Worm (Caenorhabditis elegans) whole organism, mixed stage, embryonic: ENCODE data around the gene C50C3.1.

ENCODE experiments used
- M03D4.4 ChIP-seq: sonication (generic microtip); optimal IDR thresholded peaks from 2 replicates; lab custom pipeline; 2017; ENCODE audit warnings: mild to moderate bottlenecking, missing genetic modification characterization, missing compliant biosample characterization
- bed-3 ChIP-seq: fragments of 200-800 bp; sonication (Bioruptor generic); optimal IDR thresholded peaks from 3 replicates; lab custom pipeline; 2018; ENCODE audit warnings: mild to moderate bottlenecking, missing genetic modification characterization, moderate library complexity, missing compliant biosample characterization
- blmp-1 ChIP-seq: fragments of 150-350 bp; optimal IDR thresholded peaks from 2 replicates; lab custom pipeline; 2014; ENCODE audit warnings: missing biosample characterization, missing genetic modification characterization
- ceh-39 ChIP-seq: fragments of 150-350 bp; optimal IDR thresholded peaks from 2 replicates; lab custom pipeline; 2014; ENCODE audit warnings: missing biosample characterization, missing genetic modification characterization
- ceh-43 ChIP-seq: fragments of 200-800 bp; sonication (Bioruptor generic); optimal IDR thresholded peaks from 2 replicates; lab custom pipeline; 2018; ENCODE audit warnings: mild to moderate bottlenecking, missing genetic modification characterization, moderate library complexity, missing compliant biosample characterization
- ceh-83 ChIP-seq: fragments of 200-800 bp; sonication (Bioruptor generic); optimal IDR thresholded peaks from 2 replicates; lab custom pipeline; 2018; ENCODE audit warnings: mild to moderate bottlenecking, missing genetic modification characterization, missing compliant biosample characterization
- ces-1 ChIP-seq: fragments of 150-350 bp; optimal IDR thresholded peaks from 2 replicates; lab custom pipeline; 2014; ENCODE audit warnings: missing biosample characterization, missing genetic modification reagents, missing genetic modification characterization
- cnd-1 ChIP-seq: fragments of 200-800 bp; sonication (Bioruptor generic); optimal IDR thresholded peaks from 2 replicates; lab custom pipeline; 2018; ENCODE audit warnings: mild to moderate bottlenecking, missing genetic modification characterization, missing compliant biosample characterization
- drap-1 ChIP-seq: fragments of 200-800 bp; sonication (Bioruptor generic); optimal IDR thresholded peaks from 3 replicates; lab custom pipeline; 2018; ENCODE audit warnings: mild to moderate bottlenecking, missing genetic modification characterization, missing compliant biosample characterization
- elt-1 ChIP-seq: sonication (generic microtip); optimal IDR thresholded peaks from 2 replicates; lab custom pipeline; 2017; ENCODE audit warnings: missing genetic modification characterization, mild to moderate bottlenecking, missing compliant biosample characterization, antibody characterized with exemption, moderate library complexity, borderline replicate concordance; ENCODE audit not compliant: insufficient read depth
- elt-3 ChIP-seq: fragments of 150-350 bp; optimal IDR thresholded peaks from 2 replicates; lab custom pipeline; 2014; ENCODE audit warnings: missing biosample characterization, missing genetic modification characterization
- flh-1 ChIP-seq: fragments of 200-800 bp; sonication (Bioruptor generic); optimal IDR thresholded peaks from 2 replicates; lab custom pipeline; 2018; ENCODE audit warnings: mild to moderate bottlenecking, missing genetic modification characterization, moderate library complexity, missing compliant biosample characterization
- ham-2 ChIP-seq: fragments of 200-800 bp; sonication (Bioruptor generic); optimal IDR thresholded peaks from 2 replicates; lab custom pipeline; 2018; ENCODE audit warnings: mild to moderate bottlenecking, missing genetic modification characterization, missing compliant biosample characterization
- hlh-1 ChIP-seq: fragments of 150-350 bp; optimal IDR thresholded peaks from 2 replicates; lab custom pipeline; 2014; ENCODE audit warnings: missing biosample characterization, missing genetic modification reagents, missing genetic modification characterization
- lin-13 ChIP-seq: fragments of 150-350 bp; optimal IDR thresholded peaks from 2 replicates; lab custom pipeline; 2014; ENCODE audit warnings: missing biosample characterization, missing genetic modification characterization
- lin-32 ChIP-seq: fragments of 200-800 bp; sonication (Bioruptor generic); optimal IDR thresholded peaks from 2 replicates; lab custom pipeline; 2018; ENCODE audit warnings: mild to moderate bottlenecking, missing genetic modification characterization, missing compliant biosample characterization
- lsy-2 ChIP-seq: fragments of 150-350 bp; optimal IDR thresholded peaks from 2 replicates; lab custom pipeline; 2014; ENCODE audit warnings: missing biosample characterization, missing genetic modification characterization
- mab-5 ChIP-seq: fragments of 150-350 bp; optimal IDR thresholded peaks from 2 replicates; lab custom pipeline; 2014; ENCODE audit warnings: missing biosample characterization, missing genetic modification characterization
- mep-1 ChIP-seq: fragments of 150-350 bp; optimal IDR thresholded peaks from 2 replicates; lab custom pipeline; 2017; ENCODE audit warnings: missing biosample characterization, missing genetic modification reagents, missing genetic modification characterization, inconsistent platforms
- nhr-12 ChIP-seq: fragments of 150-350 bp; optimal IDR thresholded peaks from 2 replicates; lab custom pipeline; 2014; ENCODE audit warnings: missing biosample characterization, missing genetic modification characterization
- nhr-2 ChIP-seq: fragments of 150-350 bp; optimal IDR thresholded peaks from 2 replicates; lab custom pipeline; 2014; ENCODE audit warnings: missing biosample characterization, missing genetic modification characterization
- nhr-237 ChIP-seq: fragments of 150-350 bp; optimal IDR thresholded peaks from 2 replicates; lab custom pipeline; 2014; ENCODE audit warnings: missing biosample characterization, missing genetic modification characterization
- nhr-28 ChIP-seq: fragments of 150-350 bp; optimal IDR thresholded peaks from 2 replicates; lab custom pipeline; 2014; ENCODE audit warnings: missing biosample characterization, missing genetic modification characterization
- nhr-76 ChIP-seq: sonication (generic microtip); optimal IDR thresholded peaks from 2 replicates; lab custom pipeline; 2017; ENCODE audit warnings: missing biosample characterization, missing genetic modification characterization
- snpc-4 ChIP-seq: fragments of 150-350 bp; optimal IDR thresholded peaks from 2 replicates; lab custom pipeline; 2014; ENCODE audit warnings: missing biosample characterization, missing genetic modification characterization
- sptf-1 ChIP-seq: sonication (generic microtip); optimal IDR thresholded peaks from 2 replicates; lab custom pipeline; 2017; ENCODE audit warnings: mild to moderate bottlenecking, missing genetic modification characterization, moderate library complexity, missing compliant biosample characterization
- tbx-8 ChIP-seq: fragments of 200-800 bp; sonication (Bioruptor generic); optimal IDR thresholded peaks from 2 replicates; lab custom pipeline; 2018; ENCODE audit warnings: mild to moderate bottlenecking, missing genetic modification characterization, moderate library complexity, missing compliant biosample characterization
- unc-120 ChIP-seq: sonication (generic microtip); optimal IDR thresholded peaks from 2 replicates; lab custom pipeline; 2017; ENCODE audit warnings: missing genetic modification characterization, missing compliant biosample characterization; ENCODE audit not compliant: poor library complexity, severe bottlenecking
- unc-39 ChIP-seq: fragments of 150-350 bp; optimal IDR thresholded peaks from 2 replicates; lab custom pipeline; 2014; ENCODE audit warnings: missing biosample characterization, missing genetic modification characterization
- unc-62 ChIP-seq: fragments of 150-350 bp; optimal IDR thresholded peaks from 2 replicates; lab custom pipeline; 2014; ENCODE audit warnings: missing biosample characterization, missing genetic modification reagents, missing genetic modification characterization
- zip-8 ChIP-seq: fragments of 150-350 bp; optimal IDR thresholded peaks from 2 replicates; lab custom pipeline; 2014; ENCODE audit warnings: missing biosample characterization, missing genetic modification characterization
- ztf-11 ChIP-seq: fragments of 150-350 bp; optimal IDR thresholded peaks from 2 replicates; lab custom pipeline; 2014; ENCODE audit warnings: missing biosample characterization, missing genetic modification characterization

The C50C3.1 gene

ce11 chrIII:8182573-8182972 lies 9.2 kb upstream of the C50C3.1 start:
- no peak for TF ChIP-seq unc-120 (tag; lab: Kevin White, UChicago)
- TF ChIP-seq snpc-4 (tag; lab: Kevin White, UChicago), result no peak
- no peak for TF ChIP-seq lin-13 (tag; lab: Kevin White, UChicago)
- no peak for TF ChIP-seq tbx-8 (GFP tag; lab: Kevin White, UChicago)
- no peak for TF ChIP-seq ceh-39 (tag; lab: Kevin White, UChicago)
- no peak for TF ChIP-seq nhr-237
- no peak for TF ChIP-seq lsy-2 (tag; lab: Kevin White, UChicago)
- no peak for TF ChIP-seq sptf-1
- no peak for TF ChIP-seq nhr-12 (tag; lab: Kevin White, UChicago)
- TF ChIP-seq lin-32 (GFP tag; lab: Kevin White, UChicago), result no peak
- no peak for TF ChIP-seq ham-2 (GFP tag; lab: Kevin White, UChicago)
- TF ChIP-seq nhr-28 (tag; lab: Kevin White, UChicago), result no peak
- no peak for TF ChIP-seq blmp-1 (tag; lab: Kevin White, UChicago)
- no peak for TF ChIP-seq elt-1
- no peak for TF ChIP-seq hlh-1 (tag; lab: Kevin White, UChicago)
- no peak for TF ChIP-seq drap-1
- no peak for TF ChIP-seq cnd-1 (tag; lab: Kevin White, UChicago)
- TF ChIP-seq unc-62, result no peak

- TF ChIP-seq hlh-1 (tag; lab: Kevin White, UChicago) (no peak), nhr-2 (tag; lab: Kevin White, UChicago) (no peak), ztf-11 (tag; lab: Kevin White, UChicago) (no peak), mab-5 (tag; lab: Kevin White, UChicago) (no peak), tbx-8 (GFP tag; lab: Kevin White, UChicago) (no peak), ceh-83 (GFP tag; lab: Kevin White, UChicago) (no peak)
- TF ChIP-seq, all 35 proteins: peak for 0
Observed at ce11 chrIII:8185130-8185529, 6.7 kb upstream of the C50C3.1 start.

- TF ChIP-seq nhr-76 (tag; lab: Kevin White, UChicago) (no peak), M03D4.4 (tag; lab: Kevin White, UChicago) (no peak)
Observed at ce11 chrIII:8190505-8190904, 1.3 kb upstream of the C50C3.1 start, which contains the start of gene C50C3.19. TSS of gene C50C3.19 (plus strand) at chrIII:8190805.

- TF ChIP-seq M03D4.4 (tag; lab: Kevin White, UChicago) (no peak), nhr-28 (tag; lab: Kevin White, UChicago) (no peak), bed-3 (GFP tag; lab: Kevin White, UChicago) (no peak), ceh-43 (GFP tag; lab: Kevin White, UChicago) (no peak), lsy-2 (tag; lab: Kevin White, UChicago) (no peak), zip-8 (tag; lab: Kevin White, UChicago) (no peak), sptf-1 (no peak), unc-39 (tag; lab: Kevin White, UChicago) (no peak), drap-1 (no peak), cnd-1 (tag; lab: Kevin White, UChicago) (no peak), lin-32 (GFP tag; lab: Kevin White, UChicago) (no peak), flh-1 (GFP tag; lab: Kevin White, UChicago) (no peak)
- TF ChIP-seq, all 35 proteins: peak for 0
Observed at ce11 chrIII:8199060-8199459, 7.3 kb downstream of the C50C3.1 start.

- TF ChIP-seq ztf-11 (tag; lab: Kevin White, UChicago) (no peak), elt-1 (no peak), ham-2 (GFP tag; lab: Kevin White, UChicago) (no peak), unc-62 (no peak), ceh-83 (GFP tag; lab: Kevin White, UChicago) (no peak), cnd-1 (tag; lab: Kevin White, UChicago) (no peak), lsy-2 (tag; lab: Kevin White, UChicago) (no peak), nhr-237 (no peak), elt-3 (no peak), ces-1 (no peak), ceh-43 (GFP tag; lab: Kevin White, UChicago) (no peak), mep-1 (tag; lab: Kevin White, UChicago) (no peak), unc-120 (tag; lab: Kevin White, UChicago) (no peak)
- TF ChIP-seq, all 35 proteins: peak for 0
Observed at ce11 chrIII:8201117-8201516, 9.3 kb downstream of the C50C3.1 start, which contains the start of gene unc-36. TSS of gene unc-36 (minus strand) at chrIII:8201217.
